Fruit fly (Drosophila melanogaster) whole organism, embryonic: ENCODE data around the gene CG46463.

Experiments
- BEAF-32 ChIP-seq: fragments of 200-800 bp; sonication (Bioruptor generic); optimal IDR thresholded peaks from 3 replicates; lab custom pipeline; 2017; ENCODE audit warnings: missing biosample characterization, missing genetic modification characterization, mild to moderate bottlenecking, moderate library complexity, missing genetic modification reagents
- Bgb ChIP-seq: fragments of 200-800 bp; sonication (Bioruptor generic); IDR thresholded peaks from 2 replicates; pipeline ENCODE4 v1.3.6; 2022; ENCODE audit warnings: missing biosample characterization, missing genetic modification characterization; ENCODE audit not compliant: partially characterized antibody
- Blimp-1 ChIP-seq: fragments of 200-800 bp; sonication (Bioruptor generic); optimal IDR thresholded peaks from 3 replicates; lab custom pipeline; 2018; ENCODE audit warnings: missing biosample characterization, missing genetic modification characterization, mild to moderate bottlenecking, moderate library complexity, missing genetic modification reagents
- Bteb2 ChIP-seq: fragments of 200-800 bp; sonication (Bioruptor generic); optimal IDR thresholded peaks from 2 replicates; lab custom pipeline; 2016; ENCODE audit warnings: missing biosample characterization, missing genetic modification characterization
- CG10431 ChIP-seq: fragments of 200-800 bp; sonication (Bioruptor generic); optimal IDR thresholded peaks from 3 replicates; lab custom pipeline; 2018; ENCODE audit warnings: missing biosample characterization, mild to moderate bottlenecking, missing genetic modification characterization
- CG13123 ChIP-seq: fragments of 200-800 bp; sonication (Bioruptor generic); optimal IDR thresholded peaks from 2 replicates; lab custom pipeline; 2016; ENCODE audit warnings: missing biosample characterization, missing genetic modification characterization
- CG14860 ChIP-seq: fragments of 200-800 bp; sonication (Bioruptor generic); IDR thresholded peaks from 3 replicates; pipeline ENCODE4 v1.3.6; 2022; ENCODE audit warnings: missing biosample characterization, missing genetic modification characterization; ENCODE audit not compliant: partially characterized antibody
- CG16779 ChIP-seq: fragments of 200-800 bp; sonication (Bioruptor generic); IDR thresholded peaks from 2 replicates; pipeline ENCODE4 v1.3.6; 2022; ENCODE audit warnings: missing biosample characterization, missing genetic modification characterization
- CG17829 ChIP-seq: fragments of 200-800 bp; optimal IDR thresholded peaks from 2 replicates; lab custom pipeline; 2019; ENCODE audit warnings: missing biosample characterization, mild to moderate bottlenecking, missing genetic modification characterization, moderate library complexity
- CG33213 ChIP-seq: fragments of 200-800 bp; sonication (Bioruptor generic); optimal IDR thresholded peaks from 3 replicates; lab custom pipeline; 2016; ENCODE audit warnings: missing biosample characterization, missing genetic modification characterization
- CG3407 ChIP-seq: fragments of 200-800 bp; sonication (Bioruptor generic); optimal IDR thresholded peaks from 2 replicates; lab custom pipeline; 2018; ENCODE audit warnings: missing biosample characterization, mild to moderate bottlenecking, missing genetic modification characterization
- CG4282 ChIP-seq: fragments of 200-800 bp; sonication (Bioruptor generic); optimal IDR thresholded peaks from 2 replicates; lab custom pipeline; 2016; ENCODE audit warnings: missing biosample characterization, missing genetic modification characterization
- CG4360 ChIP-seq: fragments of 200-800 bp; sonication (Bioruptor generic); IDR thresholded peaks from 2 replicates; pipeline ENCODE4 v1.3.6; 2022; ENCODE audit warnings: missing biosample characterization, missing genetic modification characterization
- CG5245 ChIP-seq: fragments of 200-800 bp; sonication (Bioruptor generic); optimal IDR thresholded peaks from 3 replicates; lab custom pipeline; 2016; ENCODE audit warnings: missing biosample characterization, missing genetic modification characterization
- CG6854 ChIP-seq: fragments of 200-800 bp; sonication (Bioruptor generic); optimal IDR thresholded peaks from 3 replicates; lab custom pipeline; 2017; ENCODE audit warnings: missing biosample characterization, mild to moderate bottlenecking, missing genetic modification characterization
- CG7372 ChIP-seq: fragments of 200-800 bp; sonication (Bioruptor generic); IDR thresholded peaks from 2 replicates; pipeline ENCODE4 v1.3.6; 2022; ENCODE audit warnings: missing biosample characterization, missing genetic modification characterization
- CG7745 ChIP-seq: fragments of 200-800 bp; sonication (Bioruptor generic); optimal IDR thresholded peaks from 2 replicates; lab custom pipeline; 2018; ENCODE audit warnings: missing biosample characterization, mild to moderate bottlenecking, missing genetic modification characterization, moderate library complexity
- CrebB ChIP-seq: fragments of 200-800 bp; sonication (Bioruptor generic); optimal IDR thresholded peaks from 3 replicates; lab custom pipeline; 2018; ENCODE audit warnings: missing biosample characterization, mild to moderate bottlenecking, missing genetic modification characterization
- D19A ChIP-seq: fragments of 200-800 bp; optimal IDR thresholded peaks from 3 replicates; lab custom pipeline; 2019; ENCODE audit warnings: missing biosample characterization, mild to moderate bottlenecking, missing genetic modification characterization, moderate library complexity
- Deaf1 ChIP-seq: fragments of 200-800 bp; optimal IDR thresholded peaks from 3 replicates; lab custom pipeline; 2019; ENCODE audit warnings: missing biosample characterization, mild to moderate bottlenecking, missing genetic modification characterization, moderate library complexity
- Fer2 ChIP-seq: fragments of 200-800 bp; sonication (Bioruptor generic); optimal IDR thresholded peaks from 2 replicates; lab custom pipeline; 2018; ENCODE audit warnings: missing biosample characterization, mild to moderate bottlenecking, missing genetic modification characterization, moderate library complexity
- H2.0 ChIP-seq: fragments of 200-800 bp; sonication (Bioruptor generic); IDR thresholded peaks from 2 replicates; pipeline ENCODE4 v1.3.6; 2022; ENCODE audit warnings: missing biosample characterization, missing genetic modification characterization
- Meics ChIP-seq: fragments of 200-800 bp; sonication (Bioruptor generic); optimal IDR thresholded peaks from 2 replicates; lab custom pipeline; 2017; ENCODE audit warnings: missing biosample characterization, mild to moderate bottlenecking, missing genetic modification characterization
- Mrtf ChIP-seq: fragments of 200-800 bp; sonication (Bioruptor generic); IDR thresholded peaks from 3 replicates; pipeline ENCODE4 v1.3.6; 2022; ENCODE audit warnings: missing biosample characterization, missing genetic modification characterization
- Neu2 ChIP-seq: fragments of 200-800 bp; sonication (Bioruptor generic); optimal IDR thresholded peaks from 3 replicates; lab custom pipeline; 2016; ENCODE audit warnings: missing biosample characterization, missing genetic modification characterization, borderline replicate concordance
- Opbp ChIP-seq: fragments of 200-800 bp; sonication (Bioruptor generic); IDR thresholded peaks from 3 replicates; pipeline ENCODE4 v1.3.6; 2022; ENCODE audit warnings: missing biosample characterization, missing genetic modification characterization; ENCODE audit not compliant: partially characterized antibody
- Sox100B ChIP-seq: fragments of 200-800 bp; sonication (Bioruptor generic); optimal IDR thresholded peaks from 3 replicates; lab custom pipeline; 2018; ENCODE audit warnings: missing biosample characterization, mild to moderate bottlenecking, missing genetic modification characterization
- Spps ChIP-seq: fragments of 200-800 bp; sonication (Bioruptor generic); optimal IDR thresholded peaks from 2 replicates; lab custom pipeline; 2018; ENCODE audit warnings: missing biosample characterization, mild to moderate bottlenecking, missing genetic modification characterization
- ac ChIP-seq: fragments of 200-800 bp; sonication (Bioruptor generic); optimal IDR thresholded peaks from 3 replicates; lab custom pipeline; 2017; ENCODE audit warnings: missing biosample characterization, mild to moderate bottlenecking, missing genetic modification characterization
- esg ChIP-seq: fragments of 200-800 bp; sonication (Bioruptor generic); conservative IDR thresholded peaks from 2 replicates; pipeline ENCODE4 v1.3.6; 2022; ENCODE audit warnings: missing biosample characterization, missing genetic modification characterization
- ewg ChIP-seq: fragments of 200-800 bp; sonication (Bioruptor generic); optimal IDR thresholded peaks from 3 replicates; lab custom pipeline; 2017; ENCODE audit warnings: mild to moderate bottlenecking, missing biosample characterization, missing genetic modification reagents, missing genetic modification characterization
- fru ChIP-seq: fragments of >200 bp; optimal IDR thresholded peaks from 2 replicates; lab custom pipeline; 2017
- gem ChIP-seq: fragments of 200-800 bp; sonication (Bioruptor generic); optimal IDR thresholded peaks from 2 replicates; lab custom pipeline; 2019; ENCODE audit warnings: missing biosample characterization, mild to moderate bottlenecking, missing genetic modification characterization, moderate library complexity
- gsb ChIP-seq: fragments of 200-800 bp; sonication (Bioruptor generic); IDR thresholded peaks from 2 replicates; pipeline ENCODE4 v1.3.6; 2022; ENCODE audit warnings: missing biosample characterization, missing genetic modification characterization
- her ChIP-seq: fragments of 200-800 bp; sonication (Bioruptor generic); optimal IDR thresholded peaks from 2 replicates; lab custom pipeline; 2016; ENCODE audit warnings: missing biosample characterization, missing genetic modification characterization
- inv ChIP-seq: fragments of 200-800 bp; sonication (Bioruptor generic); IDR thresholded peaks from 2 replicates; pipeline ENCODE4 v1.3.6; 2022; ENCODE audit warnings: missing biosample characterization, missing genetic modification characterization; ENCODE audit not compliant: partially characterized antibody
- kay ChIP-seq: fragments of 200-800 bp; sonication (Bioruptor generic); optimal IDR thresholded peaks from 2 replicates; lab custom pipeline; 2016; ENCODE audit warnings: missing biosample characterization, missing genetic modification characterization
- lmd ChIP-seq: fragments of 200-800 bp; sonication (Bioruptor generic); IDR thresholded peaks from 2 replicates; pipeline ENCODE4 v1.3.6; 2022; ENCODE audit warnings: missing biosample characterization, missing genetic modification characterization
- mam ChIP-seq: fragments of 200-800 bp; sonication (Bioruptor generic); optimal IDR thresholded peaks from 3 replicates; lab custom pipeline; 2016; ENCODE audit warnings: missing biosample characterization, missing genetic modification characterization
- mirr ChIP-seq: fragments of 200-800 bp; sonication (Bioruptor generic); optimal IDR thresholded peaks from 3 replicates; lab custom pipeline; 2018; ENCODE audit warnings: missing biosample characterization, mild to moderate bottlenecking, missing genetic modification characterization
- nom ChIP-seq: fragments of 200-800 bp; sonication (Bioruptor generic); optimal IDR thresholded peaks from 2 replicates; lab custom pipeline; 2017; ENCODE audit warnings: missing biosample characterization, missing genetic modification characterization, mild to moderate bottlenecking, moderate library complexity, missing genetic modification reagents
- pfk ChIP-seq: fragments of 200-800 bp; sonication (Bioruptor generic); optimal IDR thresholded peaks from 2 replicates; lab custom pipeline; 2018; ENCODE audit warnings: missing biosample characterization, mild to moderate bottlenecking, missing genetic modification characterization, moderate library complexity
- pros ChIP-seq: fragments of 200-800 bp; sonication (Bioruptor generic); optimal IDR thresholded peaks from 3 replicates; lab custom pipeline; 2019; ENCODE audit warnings: missing biosample characterization, mild to moderate bottlenecking, missing genetic modification characterization, moderate library complexity
- row ChIP-seq: fragments of 200-800 bp; sonication (Bioruptor generic); IDR thresholded peaks from 3 replicates; pipeline ENCODE4 v1.3.6; 2022; ENCODE audit warnings: missing biosample characterization, missing genetic modification characterization
- run ChIP-seq: fragments of 200-800 bp; sonication (Bioruptor generic); optimal IDR thresholded peaks from 3 replicates; lab custom pipeline; 2018; ENCODE audit warnings: missing biosample characterization, mild to moderate bottlenecking, missing genetic modification characterization
- sisA ChIP-seq: fragments of 200-800 bp; sonication (Bioruptor generic); IDR thresholded peaks from 2 replicates; pipeline ENCODE4 v1.3.6; 2022; ENCODE audit warnings: missing biosample characterization, missing genetic modification characterization
- sna ChIP-seq: fragments of 200-800 bp; sonication (Bioruptor generic); IDR thresholded peaks from 2 replicates; pipeline ENCODE4 v1.3.6; 2022; ENCODE audit warnings: missing biosample characterization, missing genetic modification characterization; ENCODE audit not compliant: partially characterized antibody
- so ChIP-seq: fragments of 200-800 bp; sonication (Bioruptor generic); IDR thresholded peaks from 3 replicates; pipeline ENCODE4 v1.3.6; 2022; ENCODE audit warnings: missing biosample characterization, missing genetic modification characterization
- trem ChIP-seq: fragments of 200-800 bp; optimal IDR thresholded peaks from 3 replicates; lab custom pipeline; 2019; ENCODE audit warnings: missing biosample characterization, mild to moderate bottlenecking, missing genetic modification characterization, moderate library complexity
- ttk ChIP-seq: fragments of 200-800 bp; sonication (Bioruptor generic); IDR thresholded peaks from 2 replicates; pipeline ENCODE4 v2.1.2; 2022; ENCODE audit warnings: missing biosample characterization, missing genetic modification characterization
- unpg ChIP-seq: fragments of 200-800 bp; sonication (Bioruptor generic); optimal IDR thresholded peaks from 3 replicates; lab custom pipeline; 2018; ENCODE audit warnings: missing biosample characterization, mild to moderate bottlenecking, missing genetic modification characterization, moderate library complexity

Gene CG46463

DNA sequence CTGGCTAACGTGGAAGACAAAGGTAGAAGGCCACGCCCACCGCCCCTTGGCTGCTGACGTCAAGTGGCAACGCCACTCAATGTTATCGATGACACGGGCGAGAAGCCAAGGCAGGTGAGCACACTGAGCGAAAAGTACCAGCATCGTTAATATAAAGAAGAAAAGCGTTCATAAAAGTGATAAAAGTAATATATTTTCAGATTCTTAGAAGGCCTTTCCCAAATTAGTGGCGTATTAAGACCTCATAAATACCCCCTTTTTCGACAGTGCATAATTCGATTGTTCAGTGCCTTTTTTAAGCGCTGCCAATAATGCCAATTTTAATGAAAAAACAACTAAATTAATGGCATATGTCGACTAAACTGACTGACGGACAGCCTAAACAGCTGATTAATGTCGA lies 11.4 kb upstream of the CG46463 start (continued):
- peak; percentile 58 for TF ChIP-seq gem (tag; lab: Kevin White, UChicago)
- TF ChIP-seq trem (tag; lab: Kevin White, UChicago) = no peak
- TF ChIP-seq Bteb2 = no peak
- TF ChIP-seq CrebB (tag; lab: Kevin White, UChicago) = no peak
- TF ChIP-seq ewg (GFP tag; lab: Kevin White, UChicago) = peak; percentile 8
- TF ChIP-seq Sox100B (GFP tag; lab: Kevin White, UChicago) = no peak
- TF ChIP-seq CG4282 (GFP tag; lab: Kevin White, UChicago) = no peak
- TF ChIP-seq ttk (GFP tag; lab: Robert Waterston, UW) = no peak
- no peak for TF ChIP-seq H2.0 (GFP tag; lab: Robert Waterston, UW)
- TF ChIP-seq Fer2 (tag; lab: Kevin White, UChicago) = no peak
- TF ChIP-seq D19A = no peak
- no peak for TF ChIP-seq her
- TF ChIP-seq ac (GFP tag; lab: Kevin White, UChicago) = no peak
- no peak for TF ChIP-seq Blimp-1 (GFP tag; lab: Kevin White, UChicago)
- 0 out of 3 replicates have a peak, but pooled peaks have one; percentile 31 for TF ChIP-seq so (GFP tag; lab: Robert Waterston, UW)
- TF ChIP-seq pros (GFP tag; lab: Kevin White, UChicago) = no peak
- TF ChIP-seq CG33213 (GFP tag; lab: Kevin White, UChicago) = no peak
- no peak for TF ChIP-seq CG14860 (GFP tag; lab: Robert Waterston, UW)
- TF ChIP-seq BEAF-32 (GFP tag; lab: Kevin White, UChicago) = no peak
- no peak for TF ChIP-seq pfk
- TF ChIP-seq run (tag; lab: Kevin White, UChicago) = no peak
- TF ChIP-seq Opbp (GFP tag; lab: Robert Waterston, UW) = no peak
- TF ChIP-seq inv (GFP tag; lab: Robert Waterston, UW) = no peak
- TF ChIP-seq CG16779 (GFP tag; lab: Robert Waterston, UW) = no peak
- no peak for TF ChIP-seq CG4360 (GFP tag; lab: Robert Waterston, UW)
- TF ChIP-seq CG3407 (GFP tag; lab: Kevin White, UChicago) = no peak
- no peak for TF ChIP-seq mam
- TF ChIP-seq Bgb (GFP tag; lab: Robert Waterston, UW) = no peak
- no peak for TF ChIP-seq CG10431 (GFP tag; lab: Kevin White, UChicago)
- TF ChIP-seq CG13123 (GFP tag; lab: Kevin White, UChicago) = no peak
- TF ChIP-seq Mrtf (GFP tag; lab: Robert Waterston, UW) = no peak
- TF ChIP-seq nom = no peak
- TF ChIP-seq CG7745 (tag; lab: Kevin White, UChicago) = no peak
- TF ChIP-seq esg = peak; percentile 42
- no peak for TF ChIP-seq CG5245 (GFP tag; lab: Kevin White, UChicago)
- TF ChIP-seq gsb (GFP tag; lab: Robert Waterston, UW) = no peak
- no peak for TF ChIP-seq Neu2 (GFP tag; lab: Kevin White, UChicago)
- no peak for TF ChIP-seq Spps (tag; lab: Kevin White, UChicago)
- TF ChIP-seq CG7372 (GFP tag; lab: Robert Waterston, UW) = no peak
- no peak for TF ChIP-seq CG17829
- TF ChIP-seq row (GFP tag; lab: Robert Waterston, UW) = peak; percentile 70
- TF ChIP-seq lmd = peak; percentile 30; the same call in 1 of the 2 replicates
- TF ChIP-seq sna (GFP tag; lab: Robert Waterston, UW) = no peak
- TF ChIP-seq Deaf1 = no peak
- TF ChIP-seq fru (lab: Kevin White, UChicago) = no peak
- TF ChIP-seq kay (GFP tag; lab: Kevin White, UChicago) = no peak
- peak; percentile 28 for TF ChIP-seq unpg (GFP tag; lab: Kevin White, UChicago)
- no peak for TF ChIP-seq CG6854 (GFP tag; lab: Kevin White, UChicago)
- peak; percentile 30 for TF ChIP-seq Meics (GFP tag; lab: Kevin White, UChicago)
- no peak for TF ChIP-seq sisA (GFP tag; lab: Robert Waterston, UW)
- TF ChIP-seq mirr (GFP tag; lab: Kevin White, UChicago) = no peak
